Worm (Caenorhabditis elegans): Measurements from ENCODE around the gene set-31.

set-31 gene

DNA sequence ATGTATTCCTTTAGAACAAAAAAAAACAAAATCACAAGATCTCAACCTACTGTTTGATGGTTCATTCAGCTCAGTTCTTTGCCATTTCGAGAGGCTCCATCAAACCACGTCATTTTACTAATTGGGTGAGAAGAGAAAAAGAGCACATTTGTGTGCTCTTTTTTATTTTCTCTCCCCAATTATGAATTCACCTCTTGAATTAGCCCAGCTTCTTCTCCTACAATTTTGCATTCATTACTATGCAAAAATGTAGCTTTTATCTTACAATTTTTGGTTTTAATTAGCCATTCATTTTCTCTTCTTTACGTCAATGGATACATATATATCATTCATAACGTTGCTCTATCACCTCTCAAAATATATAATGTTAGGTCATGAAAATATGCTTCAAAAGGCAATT, 12.1 kb upstream of the set-31 start:
- TF ChIP-seq hlh-4 (tag; optimal IDR thresholded peaks at IDR 0.05), result no peak
- TF ChIP-seq dpl-1 (GFP tag; optimal IDR thresholded peaks at IDR 0.05), result no peak
- TF ChIP-seq ets-5 (GFP tag; IDR thresholded peaks at IDR 0.05), result no peak
- TF ChIP-seq pax-3 (tag; optimal IDR thresholded peaks at IDR 0.05), result peak; percentile 5
- TF ChIP-seq lir-3 (tag; optimal IDR thresholded peaks at IDR 0.05; ENCODE audit: poor library complexity), result no peak
- TF ChIP-seq ceh-82 (tag; optimal IDR thresholded peaks at IDR 0.05), result no peak
- TF ChIP-seq elt-3 (tag; optimal IDR thresholded peaks at IDR 0.05), result no peak
- no peak for TF ChIP-seq efl-1 (optimal IDR thresholded peaks at IDR 0.05)
- no peak for TF ChIP-seq efl-1 (GFP tag; optimal IDR thresholded peaks at IDR 0.05 in 1 of 2)
- TF ChIP-seq aly-2 (tag; optimal IDR thresholded peaks at IDR 0.05), result no peak
- TF ChIP-seq lin-15B (tag; optimal IDR thresholded peaks at IDR 0.05), result no peak
- TF ChIP-seq sup-37 (GFP tag; optimal IDR thresholded peaks at IDR 0.05), result no peak
- no peak for TF ChIP-seq grh-1 (GFP tag; IDR thresholded peaks at IDR 0.05)
- no peak for TF ChIP-seq C04F5.9 (tag; optimal IDR thresholded peaks at IDR 0.05)
- no peak for TF ChIP-seq fkh-10 (GFP tag; optimal IDR thresholded peaks at IDR 0.05)
- TF ChIP-seq nhr-20 (tag; optimal IDR thresholded peaks at IDR 0.05), result no peak
- TF ChIP-seq nhr-71 (tag; optimal IDR thresholded peaks at IDR 0.05), result peak; percentile 11
- no peak for TF ChIP-seq mab-9 (GFP tag; IDR thresholded peaks at IDR 0.05)
- no peak for TF ChIP-seq Y116A8C.19 (tag; optimal IDR thresholded peaks at IDR 0.05; ENCODE audit: borderline replicate concordance)
- TF ChIP-seq lin-14 (GFP tag; optimal IDR thresholded peaks at IDR 0.05), result peak; percentile 48
- TF ChIP-seq ceh-8 (GFP tag; optimal IDR thresholded peaks at IDR 0.05), result peak; percentile 90
- TF ChIP-seq unc-30 (tag; optimal IDR thresholded peaks at IDR 0.05), result no peak
- TF ChIP-seq tlp-1 (tag; optimal IDR thresholded peaks at IDR 0.05), result no peak

- TF ChIP-seq mef-2 (tag; optimal IDR thresholded peaks at IDR 0.05) (no peak), ztf-4 (tag; optimal IDR thresholded peaks at IDR 0.05) (no peak), nhr-90 (tag; optimal IDR thresholded peaks at IDR 0.05; ENCODE audit: poor library complexity) (no peak), nhr-19 (GFP tag; conservative IDR thresholded peaks at IDR 0.05) (no peak), snpc-4 (tag; optimal IDR thresholded peaks at IDR 0.05) (no peak), ceh-90 (tag; optimal IDR thresholded peaks at IDR 0.05) (no peak), sox-4 (tag; optimal IDR thresholded peaks at IDR 0.05) (no peak), Y116A8C.19 (tag; optimal IDR thresholded peaks at IDR 0.05; ENCODE audit: borderline replicate concordance) (no peak), pax-3 (tag; optimal IDR thresholded peaks at IDR 0.05) (no peak), unc-130 (tag; optimal IDR thresholded peaks at IDR 0.05) (no peak), nhr-237 (tag; optimal IDR thresholded peaks at IDR 0.05) (no peak), rnt-1 (tag; optimal IDR thresholded peaks at IDR 0.05) (no peak)
Observed at ce11 chrV:14408774-14409173, 8.9 kb upstream of the set-31 start, which contains the start of gene gnrr-2. TSS of gene gnrr-2 (plus strand) at chrV:14409074.

DNA sequence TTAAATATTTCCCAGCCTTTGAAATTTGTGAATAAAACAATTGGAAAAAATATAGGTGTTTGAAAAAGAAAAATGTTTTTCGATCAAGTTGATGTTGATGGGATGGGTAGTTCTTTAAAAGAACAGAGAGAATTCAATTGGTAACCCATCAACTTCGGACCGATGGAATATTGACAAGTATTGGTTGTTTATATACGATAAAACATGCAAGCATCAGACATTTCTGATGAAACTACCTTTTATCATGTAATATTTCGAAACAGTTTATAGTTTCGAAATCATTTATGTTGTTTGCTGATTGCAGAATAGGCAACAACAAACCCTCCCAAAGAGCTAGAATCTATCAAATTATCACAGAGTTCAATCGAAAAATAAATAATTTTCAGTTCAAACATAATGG, 7.8 kb upstream of the set-31 start:
- TF ChIP-seq snpc-4 (tag; optimal IDR thresholded peaks at IDR 0.05) (no peak), mef-2 (tag; optimal IDR thresholded peaks at IDR 0.05) (no peak), nhr-19 (GFP tag; conservative IDR thresholded peaks at IDR 0.05) (no peak), lir-3 (tag; optimal IDR thresholded peaks at IDR 0.05; ENCODE audit: poor library complexity) (no peak), ama-1 (optimal IDR thresholded peaks at IDR 0.05) (no peak), snu-23 (GFP tag; optimal IDR thresholded peaks at IDR 0.05) (no peak), egl-13 (tag; optimal IDR thresholded peaks at IDR 0.05) (no peak), hpl-2 (GFP tag; optimal IDR thresholded peaks at IDR 0.05) (no peak)

DNA sequence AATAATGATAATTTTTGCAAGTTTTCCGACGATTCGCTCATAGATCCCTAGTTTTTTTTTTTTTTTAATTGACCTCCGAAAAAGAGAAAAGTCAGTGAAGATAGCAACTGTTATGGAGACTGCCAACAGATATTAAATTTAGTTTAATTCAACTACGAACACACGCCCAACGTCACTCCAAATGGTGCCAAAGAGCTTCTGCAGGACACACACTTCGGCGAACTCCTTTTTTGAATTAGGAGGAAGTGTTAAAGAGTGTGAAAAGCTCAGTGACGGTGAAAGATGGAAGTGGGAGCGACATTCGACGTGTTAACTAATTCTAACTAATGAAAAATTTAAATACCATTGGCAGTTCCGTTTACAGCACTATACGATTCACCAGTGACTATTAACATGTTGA, 5.7 kb upstream of the set-31 start:
- TF ChIP-seq elt-2 (tag; optimal IDR thresholded peaks at IDR 0.05) (no peak), efl-1 (optimal IDR thresholded peaks at IDR 0.05) (no peak), efl-1 (GFP tag; optimal IDR thresholded peaks at IDR 0.05 in 1 of 2) (peak in 1 of 2 experiments; percentile 84)
